Fruit fly (Drosophila melanogaster): ENCODE results near the gene Ppn.
A peak's percentile ranks its signal among the peaks of the same experiment; 100 is the strongest.

The Ppn gene

dm6 chr3R:28584237-28584834, 44.2 kb upstream of the Ppn start:
- TF ChIP-seq ovo (GFP tag; optimal IDR thresholded peaks at IDR 0.05) = no peak
- TF ChIP-seq kay (GFP tag; ENCODE audit: borderline replicate concordance) = no peak
- TF ChIP-seq CG1620 (GFP tag; optimal IDR thresholded peaks at IDR 0.05) = no peak
- TF ChIP-seq cic (GFP tag; optimal IDR thresholded peaks at IDR 0.05) = no peak
- no peak for TF ChIP-seq CG14711 (tag; optimal IDR thresholded peaks at IDR 0.05)
- no peak for TF ChIP-seq CG7045 (GFP tag; optimal IDR thresholded peaks at IDR 0.05)
- TF ChIP-seq Crg-1 (GFP tag; optimal IDR thresholded peaks at IDR 0.05) = no peak
- no peak for TF ChIP-seq CG12768 (GFP tag; optimal IDR thresholded peaks at IDR 0.05)
- no peak for TF ChIP-seq Mnt (GFP tag; optimal IDR thresholded peaks at IDR 0.05)
- no peak for TF ChIP-seq toe (GFP tag; optimal IDR thresholded peaks at IDR 0.05)
- no peak for TF ChIP-seq bab1 (GFP tag; optimal IDR thresholded peaks at IDR 0.05)
- no peak for TF ChIP-seq CG7101 (tag; optimal IDR thresholded peaks at IDR 0.05)
- TF ChIP-seq CG33017 (tag; optimal IDR thresholded peaks at IDR 0.05) = no peak
- no peak for TF ChIP-seq pad (GFP tag; optimal IDR thresholded peaks at IDR 0.05)
- TF ChIP-seq cnc (optimal IDR thresholded peaks at IDR 0.05) = no peak
- TF ChIP-seq CG11617 (GFP tag; optimal IDR thresholded peaks at IDR 0.05) = no peak
- no peak for TF ChIP-seq tj (GFP tag; optimal IDR thresholded peaks at IDR 0.05)
- TF ChIP-seq CG5204 (GFP tag; optimal IDR thresholded peaks at IDR 0.05) = no peak
- no peak for TF ChIP-seq Hr96 (GFP tag; optimal IDR thresholded peaks at IDR 0.05)
- TF ChIP-seq Clk (GFP tag; optimal IDR thresholded peaks at IDR 0.05) = no peak

dm6 chr3R:28582629-28583028, 42.5 kb upstream of the Ppn start:
- TF ChIP-seq CG14711 (tag; optimal IDR thresholded peaks at IDR 0.05) (no peak), bab1 (GFP tag; optimal IDR thresholded peaks at IDR 0.05) (no peak), Crg-1 (GFP tag; optimal IDR thresholded peaks at IDR 0.05) (no peak), CG33017 (tag; optimal IDR thresholded peaks at IDR 0.05) (no peak), Hr96 (GFP tag; optimal IDR thresholded peaks at IDR 0.05) (no peak), cnc (optimal IDR thresholded peaks at IDR 0.05) (no peak), CG7045 (GFP tag; optimal IDR thresholded peaks at IDR 0.05) (no peak), CG5204 (GFP tag; optimal IDR thresholded peaks at IDR 0.05) (no peak), pad (GFP tag; optimal IDR thresholded peaks at IDR 0.05) (no peak)

- TF ChIP-seq CG11617 (GFP tag; optimal IDR thresholded peaks at IDR 0.05) (peak; percentile 31), toe (GFP tag; optimal IDR thresholded peaks at IDR 0.05) (no peak), cic (GFP tag; optimal IDR thresholded peaks at IDR 0.05) (peak; percentile 25), ovo (GFP tag; optimal IDR thresholded peaks at IDR 0.05) (peak; percentile 70), CG12768 (GFP tag; optimal IDR thresholded peaks at IDR 0.05) (peak; percentile 38), Crg-1 (GFP tag; optimal IDR thresholded peaks at IDR 0.05) (peak; percentile 23)
Observed at dm6 chr3R:28580540-28581095, 40.5 kb upstream of the Ppn start.

DNA sequence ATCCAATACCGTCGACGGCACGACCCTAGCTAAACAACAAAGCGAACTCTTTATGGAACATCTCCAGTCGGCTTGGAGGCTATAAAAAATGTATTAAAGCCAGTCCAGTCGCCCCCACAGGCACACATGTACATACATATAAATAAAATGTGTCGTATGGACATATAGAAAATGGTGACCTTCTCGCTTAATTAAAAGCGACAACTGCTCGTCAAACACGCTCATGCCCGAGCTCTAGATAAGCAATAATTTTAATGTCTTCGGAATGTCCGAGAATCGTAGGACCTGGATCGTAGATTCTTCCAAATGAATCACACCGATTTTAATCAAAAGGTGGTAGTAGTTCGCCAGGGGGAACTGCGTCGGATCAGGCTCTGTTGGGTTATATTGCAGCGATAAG, 39.9 kb upstream of the Ppn start:
- peak; percentile 68 for TF ChIP-seq kay (GFP tag; ENCODE audit: borderline replicate concordance)
- no peak for TF ChIP-seq CG12768 (GFP tag; optimal IDR thresholded peaks at IDR 0.05)
- no peak for TF ChIP-seq cic (GFP tag; optimal IDR thresholded peaks at IDR 0.05)
- TF ChIP-seq Clk (GFP tag; optimal IDR thresholded peaks at IDR 0.05) = no peak
- TF ChIP-seq Hr96 (GFP tag; optimal IDR thresholded peaks at IDR 0.05) = no peak

DNA sequence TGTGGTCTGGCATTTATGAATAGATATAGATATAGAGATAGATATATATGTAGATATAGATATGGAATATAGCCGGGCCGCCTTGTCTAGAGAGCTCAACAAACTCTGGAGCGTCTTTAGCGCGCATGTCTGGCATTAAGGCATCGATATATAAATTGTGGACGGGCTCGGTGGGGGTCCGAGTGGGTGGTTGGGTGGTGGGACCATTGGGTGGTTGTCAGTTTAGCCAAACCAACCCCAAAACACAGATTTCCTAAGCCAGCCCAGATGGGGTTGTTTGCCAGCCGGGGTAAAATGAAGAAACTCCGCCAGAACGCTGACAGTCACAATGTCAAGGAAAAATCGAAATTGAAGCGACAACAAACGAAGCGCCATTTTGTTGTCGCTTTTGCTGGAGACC, 39.4 kb upstream of the Ppn start:
- no peak for TF ChIP-seq CG33017 (tag; optimal IDR thresholded peaks at IDR 0.05)
- no peak for TF ChIP-seq kay (GFP tag; ENCODE audit: borderline replicate concordance)
- no peak for TF ChIP-seq Hr96 (GFP tag; optimal IDR thresholded peaks at IDR 0.05)
- TF ChIP-seq ovo (GFP tag; optimal IDR thresholded peaks at IDR 0.05) = no peak
- no peak for TF ChIP-seq Mnt (GFP tag; optimal IDR thresholded peaks at IDR 0.05)
- TF ChIP-seq CG1620 (GFP tag; optimal IDR thresholded peaks at IDR 0.05) = no peak
- no peak for TF ChIP-seq CG7045 (GFP tag; optimal IDR thresholded peaks at IDR 0.05)
- TF ChIP-seq Clk (GFP tag; optimal IDR thresholded peaks at IDR 0.05) = no peak
- no peak for TF ChIP-seq CG12768 (GFP tag; optimal IDR thresholded peaks at IDR 0.05)
- no peak for TF ChIP-seq pad (GFP tag; optimal IDR thresholded peaks at IDR 0.05)
- no peak for TF ChIP-seq cic (GFP tag; optimal IDR thresholded peaks at IDR 0.05)
- TF ChIP-seq CG11617 (GFP tag; optimal IDR thresholded peaks at IDR 0.05) = no peak
- TF ChIP-seq toe (GFP tag; optimal IDR thresholded peaks at IDR 0.05) = no peak
- no peak for TF ChIP-seq CG7101 (tag; optimal IDR thresholded peaks at IDR 0.05)
- TF ChIP-seq tj (GFP tag; optimal IDR thresholded peaks at IDR 0.05) = no peak
- TF ChIP-seq Crg-1 (GFP tag; optimal IDR thresholded peaks at IDR 0.05) = no peak

DNA sequence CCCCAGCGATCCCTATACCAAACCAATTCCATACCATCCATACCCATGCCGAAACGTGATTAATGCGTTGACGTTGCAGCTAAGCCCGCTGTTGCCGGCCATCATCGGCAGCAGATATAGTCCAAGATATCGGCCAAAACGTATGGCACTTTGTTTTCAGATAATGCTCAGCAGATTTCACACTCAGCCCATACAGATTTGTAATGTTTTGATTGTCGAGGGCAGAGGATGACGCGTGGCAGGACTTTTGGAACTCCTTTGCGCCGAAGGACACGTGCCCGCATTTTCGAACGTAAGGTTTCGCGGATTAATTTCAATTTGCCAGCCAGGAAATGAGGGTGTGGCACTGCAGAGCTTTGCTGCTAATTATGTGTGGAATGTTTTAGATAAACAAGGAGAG, 36.7 kb upstream of the Ppn start:
- TF ChIP-seq CG33017 (tag; optimal IDR thresholded peaks at IDR 0.05) (no peak), CG7101 (tag; optimal IDR thresholded peaks at IDR 0.05) (no peak), CG7045 (GFP tag; optimal IDR thresholded peaks at IDR 0.05) (no peak), toe (GFP tag; optimal IDR thresholded peaks at IDR 0.05) (no peak), bab1 (GFP tag; optimal IDR thresholded peaks at IDR 0.05) (no peak), CG1620 (GFP tag; optimal IDR thresholded peaks at IDR 0.05) (no peak), Mnt (GFP tag; optimal IDR thresholded peaks at IDR 0.05) (no peak), CG12768 (GFP tag; optimal IDR thresholded peaks at IDR 0.05) (no peak), tj (GFP tag; optimal IDR thresholded peaks at IDR 0.05) (no peak), Clk (GFP tag; optimal IDR thresholded peaks at IDR 0.05) (no peak), kay (GFP tag; ENCODE audit: borderline replicate concordance) (no peak), pad (GFP tag; optimal IDR thresholded peaks at IDR 0.05) (no peak), CG14711 (tag; optimal IDR thresholded peaks at IDR 0.05) (no peak), ovo (GFP tag; optimal IDR thresholded peaks at IDR 0.05) (no peak), CG5204 (GFP tag; optimal IDR thresholded peaks at IDR 0.05) (no peak), Hr96 (GFP tag; optimal IDR thresholded peaks at IDR 0.05) (no peak), CG11617 (GFP tag; optimal IDR thresholded peaks at IDR 0.05) (no peak), cic (GFP tag; optimal IDR thresholded peaks at IDR 0.05) (no peak), Crg-1 (GFP tag; optimal IDR thresholded peaks at IDR 0.05) (no peak)

Measured in whole organism, adult.